Fruit fly (Drosophila melanogaster): ENCODE data around the gene PolQ.

The PolQ gene

dm6 chr3R:12712178-12713172 lies at the start of gene PolQ:
Gene PolQ (minus strand): TSS chr3R:12712299.
- TF ChIP-seq CG6163 (GFP tag; IDR thresholded peaks at IDR 0.05) (0 out of 3 replicates have a peak, but pooled peaks have one; percentile 25), Gug (GFP tag; IDR thresholded peaks at IDR 0.05) (0 out of 2 replicates have a peak, but pooled peaks have one; percentile 22)

dm6 chr3R:12751027-12751426 lies 38.9 kb upstream of the PolQ start:
- no peak for TF ChIP-seq CG31627 (GFP tag; optimal IDR thresholded peaks at IDR 0.05)

- peak; percentile 16 for TF ChIP-seq vri (GFP tag; optimal IDR thresholded peaks at IDR 0.05)
- peak; percentile 36 for TF ChIP-seq svp (GFP tag)
- no peak for TF ChIP-seq CG8632 (GFP tag; optimal IDR thresholded peaks at IDR 0.05)
These were observed 31.5 kb upstream of the PolQ start, which contains the start of gene Ugt37A3 for dm6 chr3R:12743580-12743979. Gene Ugt37A3 (minus strand): TSS chr3R:12743680.

- TF ChIP-seq CG4318 (GFP tag; optimal IDR thresholded peaks at IDR 0.05) (no peak), CG1621 (tag; optimal IDR thresholded peaks at IDR 0.05) (no peak), CG6163 (GFP tag; IDR thresholded peaks at IDR 0.05) (no peak), CG11762 (GFP tag; optimal IDR thresholded peaks at IDR 0.05; ENCODE audit: insufficient read depth) (no peak), CG10631 (GFP tag; optimal IDR thresholded peaks at IDR 0.05) (no peak), eg (GFP tag; IDR thresholded peaks at IDR 0.05) (no peak), CG16779 (tag; optimal IDR thresholded peaks at IDR 0.05) (no peak), CG32006 (GFP tag; optimal IDR thresholded peaks at IDR 0.05) (no peak), CG6808 (GFP tag; optimal IDR thresholded peaks at IDR 0.05) (no peak)
These were observed 27.1 kb upstream of the PolQ start, which contains the start of gene Ugt37A2 for dm6 chr3R:12739247-12739646. Gene Ugt37A2 (plus strand): TSS chr3R:12739642.

dm6 chr3R:12727944-12728649 lies 16.0 kb upstream of the PolQ start:
- TF ChIP-seq Eip78C (GFP tag) = peak; percentile 71
- TF ChIP-seq CG1621 (tag; optimal IDR thresholded peaks at IDR 0.05) = peak; percentile 23
- TF ChIP-seq CG10669 (GFP tag; optimal IDR thresholded peaks at IDR 0.05) = peak; percentile 17
- TF ChIP-seq CG34406 (GFP tag; optimal IDR thresholded peaks at IDR 0.05) = no peak
- TF ChIP-seq CG11902 (GFP tag; optimal IDR thresholded peaks at IDR 0.05) = no peak
- TF ChIP-seq OdsH (GFP tag; optimal IDR thresholded peaks at IDR 0.05) = peak; percentile 22
- no peak for TF ChIP-seq CG6854 (GFP tag; optimal IDR thresholded peaks at IDR 0.05)
- TF ChIP-seq Lpt (GFP tag; optimal IDR thresholded peaks at IDR 0.05) = no peak
- TF ChIP-seq Ets96B (tag; optimal IDR thresholded peaks at IDR 0.05) = peak; percentile 11
- no peak for TF ChIP-seq Blimp-1 (GFP tag; optimal IDR thresholded peaks at IDR 0.05)
- TF ChIP-seq fd59A (GFP tag; optimal IDR thresholded peaks at IDR 0.05) = peak; percentile 15
- TF ChIP-seq Smox (GFP tag; optimal IDR thresholded peaks at IDR 0.05) = peak; percentile 8
- TF ChIP-seq CG8119 (GFP tag; IDR thresholded peaks at IDR 0.05) = no peak
- TF ChIP-seq CG4318 (GFP tag; optimal IDR thresholded peaks at IDR 0.05) = peak; percentile 4
- TF ChIP-seq CG11294 (GFP tag; IDR thresholded peaks at IDR 0.05) = no peak
- TF ChIP-seq CG9139 (GFP tag; optimal IDR thresholded peaks at IDR 0.05) = no peak
- TF ChIP-seq Sox102F (GFP tag; optimal IDR thresholded peaks at IDR 0.05) = no peak
- TF ChIP-seq CG3032 (tag; optimal IDR thresholded peaks at IDR 0.05) = peak; percentile 9
- peak; percentile 8 for TF ChIP-seq cyc (GFP tag; optimal IDR thresholded peaks at IDR 0.05)
- TF ChIP-seq CG10631 (GFP tag; optimal IDR thresholded peaks at IDR 0.05) = peak; percentile 3
- no peak for TF ChIP-seq eg (GFP tag; IDR thresholded peaks at IDR 0.05)
- no peak for TF ChIP-seq CG7368 (GFP tag; optimal IDR thresholded peaks at IDR 0.05)
- peak; percentile 33 for TF ChIP-seq CG32006 (GFP tag; optimal IDR thresholded peaks at IDR 0.05)
- TF ChIP-seq CG3919 (GFP tag; optimal IDR thresholded peaks at IDR 0.05) = peak; percentile 42
- peak; percentile 22 for TF ChIP-seq pdm3 (GFP tag; optimal IDR thresholded peaks at IDR 0.05)
- no peak for TF ChIP-seq CG6792 (GFP tag; optimal IDR thresholded peaks at IDR 0.05)
- TF ChIP-seq CG11762 (GFP tag; optimal IDR thresholded peaks at IDR 0.05; ENCODE audit: insufficient read depth) = no peak
- peak; percentile 55; the same call in 1 of the 3 replicates for TF ChIP-seq CG6163 (GFP tag; IDR thresholded peaks at IDR 0.05)
- TF ChIP-seq Met (GFP tag; optimal IDR thresholded peaks at IDR 0.05) = peak; percentile 1
- TF ChIP-seq Sox14 (GFP tag; optimal IDR thresholded peaks at IDR 0.05) = peak; percentile 6
- TF ChIP-seq topi (GFP tag; optimal IDR thresholded peaks at IDR 0.05) = no peak
- TF ChIP-seq spab (GFP tag; optimal IDR thresholded peaks at IDR 0.05) = peak; percentile 11
- TF ChIP-seq CG8632 (GFP tag; optimal IDR thresholded peaks at IDR 0.05) = no peak

All from whole organism, prepupa.